Fruit fly (Drosophila melanogaster) whole organism, embryonic: ENCODE data around the gene CG31358.
A peak's percentile ranks its signal among the peaks of the same experiment; 100 is the strongest.

Experiments used
- Bgb ChIP-seq: fragments of 200-800 bp; sonication (Bioruptor generic); IDR thresholded peaks from 2 replicates; pipeline ENCODE4 v1.3.6; 2022; ENCODE audit warnings: missing biosample characterization, missing genetic modification characterization; ENCODE audit not compliant: partially characterized antibody
- Blimp-1 ChIP-seq: fragments of 200-800 bp; sonication (Bioruptor generic); optimal IDR thresholded peaks from 3 replicates; lab custom pipeline; 2018; ENCODE audit warnings: missing biosample characterization, missing genetic modification characterization, mild to moderate bottlenecking, moderate library complexity, missing genetic modification reagents
- CG10147 ChIP-seq: fragments of 200-800 bp; sonication (Bioruptor generic); optimal IDR thresholded peaks from 2 replicates; lab custom pipeline; 2019; ENCODE audit warnings: missing biosample characterization, mild to moderate bottlenecking, missing genetic modification characterization, moderate library complexity
- CG10959 ChIP-seq: fragments of 200-800 bp; sonication (Bioruptor generic); IDR thresholded peaks from 2 replicates; pipeline ENCODE4 v1.3.6; 2022; ENCODE audit warnings: missing biosample characterization, missing genetic modification characterization
- CG10979 ChIP-seq: fragments of 200-800 bp; sonication (Bioruptor generic); optimal IDR thresholded peaks from 2 replicates; lab custom pipeline; 2018; ENCODE audit warnings: missing biosample characterization, mild to moderate bottlenecking, missing genetic modification characterization, moderate library complexity
- CG11085 ChIP-seq: fragments of 200-800 bp; sonication (Bioruptor generic); IDR thresholded peaks from 2 replicates; pipeline ENCODE4 v1.3.6; 2022; ENCODE audit warnings: missing biosample characterization, missing genetic modification characterization
- CG11398 ChIP-seq: fragments of 200-800 bp; sonication (Bioruptor generic); optimal IDR thresholded peaks from 2 replicates; lab custom pipeline; 2016; ENCODE audit warnings: missing biosample characterization, missing genetic modification characterization
- CG11695 ChIP-seq: fragments of 200-800 bp; sonication (Bioruptor generic); IDR thresholded peaks from 3 replicates; pipeline ENCODE4 v1.3.6; 2022; ENCODE audit warnings: missing biosample characterization, missing genetic modification characterization
- CG1233 ChIP-seq: fragments of 200-800 bp; sonication (Bioruptor generic); optimal IDR thresholded peaks from 4 replicates; lab custom pipeline; 2018; ENCODE audit warnings: missing biosample characterization, mild to moderate bottlenecking, missing genetic modification characterization
- CG12391 ChIP-seq: fragments of 200-800 bp; sonication (Bioruptor generic); optimal IDR thresholded peaks from 3 replicates; lab custom pipeline; 2018; ENCODE audit warnings: missing biosample characterization, mild to moderate bottlenecking, missing genetic modification characterization, moderate library complexity
- CG12744 ChIP-seq: fragments of 200-800 bp; sonication (Bioruptor generic); optimal IDR thresholded peaks from 2 replicates; lab custom pipeline; 2016; ENCODE audit warnings: missing biosample characterization, missing genetic modification characterization
- CG13775 ChIP-seq: fragments of 200-800 bp; sonication (Bioruptor generic); optimal IDR thresholded peaks from 3 replicates; lab custom pipeline; 2017; ENCODE audit warnings: missing biosample characterization, mild to moderate bottlenecking, missing genetic modification characterization
- CG15601 ChIP-seq: fragments of 200-800 bp; sonication (Bioruptor generic); optimal IDR thresholded peaks from 3 replicates; lab custom pipeline; 2019; ENCODE audit warnings: missing biosample characterization, mild to moderate bottlenecking, missing genetic modification characterization, moderate library complexity
- CG17802 ChIP-seq: fragments of 200-800 bp; sonication (Bioruptor generic); optimal IDR thresholded peaks from 2 replicates; lab custom pipeline; 2018; ENCODE audit warnings: missing biosample characterization, mild to moderate bottlenecking, missing genetic modification characterization, moderate library complexity
- CG31365 ChIP-seq: fragments of 200-800 bp; sonication (Bioruptor generic); optimal IDR thresholded peaks from 2 replicates; lab custom pipeline; 2018; ENCODE audit warnings: missing biosample characterization, mild to moderate bottlenecking, missing genetic modification characterization
- CG3163 ChIP-seq: fragments of 200-800 bp; sonication (Bioruptor generic); optimal IDR thresholded peaks from 3 replicates; lab custom pipeline; 2016; ENCODE audit warnings: missing biosample characterization, missing genetic modification characterization
- CG4282 ChIP-seq: fragments of 200-800 bp; sonication (Bioruptor generic); optimal IDR thresholded peaks from 2 replicates; lab custom pipeline; 2016; ENCODE audit warnings: missing biosample characterization, missing genetic modification characterization
- CG4424 ChIP-seq: fragments of 200-800 bp; sonication (Bioruptor generic); optimal IDR thresholded peaks from 3 replicates; lab custom pipeline; 2016; ENCODE audit warnings: missing biosample characterization, missing genetic modification characterization
- CG6854 ChIP-seq: fragments of 200-800 bp; sonication (Bioruptor generic); optimal IDR thresholded peaks from 3 replicates; lab custom pipeline; 2017; ENCODE audit warnings: missing biosample characterization, mild to moderate bottlenecking, missing genetic modification characterization
- CG8359 ChIP-seq: fragments of 200-800 bp; sonication (Bioruptor generic); optimal IDR thresholded peaks from 2 replicates; lab custom pipeline; 2017; ENCODE audit warnings: missing biosample characterization, mild to moderate bottlenecking, missing genetic modification characterization, borderline replicate concordance
- CG8388 ChIP-seq: fragments of 200-800 bp; sonication (Bioruptor generic); optimal IDR thresholded peaks from 2 replicates; lab custom pipeline; 2019; ENCODE audit warnings: missing biosample characterization, mild to moderate bottlenecking, missing genetic modification characterization, moderate library complexity
- CG8765 ChIP-seq: fragments of 200-800 bp; sonication (Bioruptor generic); IDR thresholded peaks from 2 replicates; pipeline ENCODE4 v1.3.6; 2022; ENCODE audit warnings: missing biosample characterization, missing genetic modification characterization
- CTCF ChIP-seq: fragments of 200-800 bp; sonication (Bioruptor generic); optimal IDR thresholded peaks from 2 replicates; lab custom pipeline; 2017; ENCODE audit warnings: missing biosample characterization, mild to moderate bottlenecking, missing genetic modification characterization, moderate library complexity
- D19B ChIP-seq: fragments of 200-800 bp; sonication (Bioruptor generic); optimal IDR thresholded peaks from 2 replicates; lab custom pipeline; 2017; ENCODE audit warnings: missing biosample characterization, mild to moderate bottlenecking, missing genetic modification characterization
- E2f1 ChIP-seq: fragments of 200-800 bp; sonication (Bioruptor generic); IDR thresholded peaks from 2 replicates; pipeline ENCODE4 v1.3.6; 2022; ENCODE audit warnings: missing biosample characterization, missing genetic modification characterization
- Elba2 ChIP-seq: fragments of 200-800 bp; sonication (Bioruptor generic); optimal IDR thresholded peaks from 3 replicates; lab custom pipeline; 2016; ENCODE audit warnings: missing biosample characterization, missing genetic modification characterization
- H15 ChIP-seq: fragments of 200-800 bp; sonication (Bioruptor generic); IDR thresholded peaks from 3 replicates; pipeline ENCODE4 v1.3.6; 2022; ENCODE audit warnings: missing biosample characterization, missing genetic modification characterization
- HLH54F ChIP-seq: fragments of 200-800 bp; sonication (Bioruptor generic); optimal IDR thresholded peaks from 3 replicates; lab custom pipeline; 2016; ENCODE audit warnings: missing biosample characterization, missing genetic modification characterization
- NC2α ChIP-seq: fragments of 200-800 bp; sonication (Bioruptor generic); optimal IDR thresholded peaks from 2 replicates; lab custom pipeline; 2016; ENCODE audit warnings: missing biosample characterization, missing genetic modification characterization
- Stat92E ChIP-seq, 3 experiments: fragments of >200 bp in 2 of 3; fragments of 200-800 bp in 1 of 3; sonication (Bioruptor generic) in 1 of 3; optimal IDR thresholded peaks; 2 replicates each; lab custom pipeline; 2017 to 2019; ENCODE audit warnings: missing biosample characterization in 3 of 3, missing genetic modification characterization in 3 of 3, mild to moderate bottlenecking in 1 of 3, moderate library complexity in 1 of 3
- Taf1 ChIP-seq: fragments of 200-800 bp; sonication (Bioruptor generic); IDR thresholded peaks from 2 replicates; pipeline ENCODE4 v1.3.6; 2022; ENCODE audit warnings: missing biosample characterization, missing genetic modification characterization
- Usf ChIP-seq: fragments of 200-800 bp; sonication (Bioruptor generic); optimal IDR thresholded peaks from 2 replicates; lab custom pipeline; 2017; ENCODE audit warnings: missing genotype, missing biosample characterization, missing genetic modification characterization
- ac ChIP-seq: fragments of 200-800 bp; sonication (Bioruptor generic); optimal IDR thresholded peaks from 3 replicates; lab custom pipeline; 2017; ENCODE audit warnings: missing biosample characterization, mild to moderate bottlenecking, missing genetic modification characterization
- cg ChIP-seq: fragments of 200-800 bp; sonication (Bioruptor generic); optimal IDR thresholded peaks from 3 replicates; lab custom pipeline; 2019; ENCODE audit warnings: missing biosample characterization, mild to moderate bottlenecking, missing genetic modification characterization, moderate library complexity
- chif ChIP-seq, 2 experiments: fragments of 200-800 bp; sonication (Bioruptor generic); optimal IDR thresholded peaks; 3 replicates each; lab custom pipeline; 2016; ENCODE audit warnings: missing biosample characterization in 2 of 2, missing genetic modification characterization in 2 of 2
- dm ChIP-seq: fragments of 200-800 bp; sonication (Bioruptor generic); optimal IDR thresholded peaks from 3 replicates; lab custom pipeline; 2016; ENCODE audit warnings: missing biosample characterization, missing genetic modification characterization
- en ChIP-seq: fragments of 200-800 bp; sonication (Bioruptor generic); optimal IDR thresholded peaks from 2 replicates; lab custom pipeline; 2016; ENCODE audit warnings: missing biosample characterization, missing genetic modification characterization
- esg ChIP-seq: fragments of 200-800 bp; sonication (Bioruptor generic); conservative IDR thresholded peaks from 2 replicates; pipeline ENCODE4 v1.3.6; 2022; ENCODE audit warnings: missing biosample characterization, missing genetic modification characterization
- ewg ChIP-seq: fragments of 200-800 bp; sonication (Bioruptor generic); optimal IDR thresholded peaks from 3 replicates; lab custom pipeline; 2017; ENCODE audit warnings: mild to moderate bottlenecking, missing biosample characterization, missing genetic modification reagents, missing genetic modification characterization
- gcm2 ChIP-seq: fragments of 200-800 bp; sonication (Bioruptor generic); optimal IDR thresholded peaks from 2 replicates; lab custom pipeline; 2016; ENCODE audit warnings: missing biosample characterization, missing genetic modification characterization
- grau ChIP-seq: fragments of 200-800 bp; optimal IDR thresholded peaks from 3 replicates; lab custom pipeline; 2019; ENCODE audit warnings: missing biosample characterization, mild to moderate bottlenecking, missing genetic modification characterization, moderate library complexity
- gsb ChIP-seq: fragments of 200-800 bp; sonication (Bioruptor generic); IDR thresholded peaks from 2 replicates; pipeline ENCODE4 v1.3.6; 2022; ENCODE audit warnings: missing biosample characterization, missing genetic modification characterization
- insv ChIP-seq, 2 experiments: fragments of 200-800 bp; sonication (Bioruptor generic); optimal IDR thresholded peaks; 3 replicates each; lab custom pipeline; 2016 to 2018; ENCODE audit warnings: missing biosample characterization in 2 of 2, missing genetic modification characterization in 2 of 2
- lmd ChIP-seq: fragments of 200-800 bp; sonication (Bioruptor generic); IDR thresholded peaks from 2 replicates; pipeline ENCODE4 v1.3.6; 2022; ENCODE audit warnings: missing biosample characterization, missing genetic modification characterization
- nmo ChIP-seq: fragments of 200-800 bp; sonication (Bioruptor generic); optimal IDR thresholded peaks from 2 replicates; lab custom pipeline; 2018; ENCODE audit warnings: missing biosample characterization, mild to moderate bottlenecking, missing genetic modification characterization, moderate library complexity
- pb ChIP-seq: fragments of 200-800 bp; sonication (Bioruptor generic); optimal IDR thresholded peaks from 3 replicates; lab custom pipeline; 2016; ENCODE audit warnings: missing biosample characterization, missing genetic modification characterization
- pnt ChIP-seq: fragments of 200-800 bp; sonication (Bioruptor generic); optimal IDR thresholded peaks from 3 replicates; lab custom pipeline; 2016; ENCODE audit warnings: missing biosample characterization, missing genetic modification characterization
- sisA ChIP-seq: fragments of 200-800 bp; sonication (Bioruptor generic); IDR thresholded peaks from 2 replicates; pipeline ENCODE4 v1.3.6; 2022; ENCODE audit warnings: missing biosample characterization, missing genetic modification characterization
- tll ChIP-seq, 2 experiments: fragments of 200-800 bp in 1 of 2; fragments of >200 bp in 1 of 2; sonication (Bioruptor generic) in 1 of 2; optimal IDR thresholded peaks; 2 replicates each; lab custom pipeline; 2017 to 2019; ENCODE audit warnings: missing biosample characterization in 2 of 2, missing genetic modification characterization in 2 of 2, mild to moderate bottlenecking in 1 of 2, moderate library complexity in 1 of 2
- yki ChIP-seq: fragments of >200 bp; optimal IDR thresholded peaks from 3 replicates; lab custom pipeline; 2018

Gene CG31358

DNA sequence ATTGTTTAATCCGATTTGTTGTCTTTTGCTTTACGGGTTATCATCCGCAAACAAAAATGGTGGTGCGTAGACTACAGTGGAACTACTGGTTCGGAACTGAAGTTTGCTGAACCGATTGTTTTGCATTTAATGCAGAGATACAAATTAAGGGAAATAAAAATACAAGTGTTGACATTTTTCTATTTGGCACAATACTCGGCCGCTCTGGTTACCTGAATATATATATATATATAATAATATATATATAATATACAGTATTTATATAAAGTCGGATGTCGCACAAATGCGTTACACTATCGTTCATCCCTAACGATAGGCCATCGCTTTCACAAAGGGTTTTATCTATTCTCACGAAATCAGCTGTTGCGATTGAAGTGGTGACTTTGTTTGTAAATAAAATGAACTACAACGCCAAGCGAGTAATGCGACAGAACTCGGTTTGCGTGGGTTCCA is 14.7 kb downstream of the CG31358 start, which contains the start of the genes DCAF12 and Spt3 (continued):
- TF ChIP-seq CG6854 = peak; percentile 20
- TF ChIP-seq lmd = peak; percentile 49
- peak; percentile 66 for TF ChIP-seq CG13775 (GFP tag; lab: Kevin White, UChicago)
- TF ChIP-seq Blimp-1 (GFP tag; lab: Kevin White, UChicago) = peak; percentile 48
- peak; percentile 10 for TF ChIP-seq D19B (GFP tag; lab: Kevin White, UChicago)
- TF ChIP-seq CG10959 (GFP tag; lab: Robert Waterston, UW) = no peak
- TF ChIP-seq ewg (GFP tag; lab: Kevin White, UChicago) = peak; percentile 35
- peak; percentile 79 for TF ChIP-seq grau (tag; lab: Kevin White, UChicago)
- TF ChIP-seq Stat92E (GFP tag; optimal IDR thresholded peaks at IDR 0.05; lab: Kevin White, UChicago) = peak in 1 of 3 experiments; percentile 3
- TF ChIP-seq CG1233 (GFP tag; lab: Kevin White, UChicago) = peak; percentile 48
- TF ChIP-seq H15 (GFP tag; lab: Robert Waterston, UW) = no peak
- TF ChIP-seq gcm2 (GFP tag; lab: Kevin White, UChicago) = no peak
- no peak for TF ChIP-seq CG12744 (GFP tag; lab: Kevin White, UChicago)
- no peak for TF ChIP-seq Taf1 (GFP tag; lab: Robert Waterston, UW)
- no peak for TF ChIP-seq pb
- peak; percentile 64 for TF ChIP-seq CG10147 (GFP tag; lab: Kevin White, UChicago)
- TF ChIP-seq cg (GFP tag; lab: Kevin White, UChicago) = no peak
- TF ChIP-seq CG10979 (tag; lab: Kevin White, UChicago) = no peak
- peak; percentile 76 for TF ChIP-seq CG12391 (tag; lab: Kevin White, UChicago)
- no peak for TF ChIP-seq Usf
- peak; percentile 38 for TF ChIP-seq CG8388 (GFP tag; lab: Kevin White, UChicago)
- no peak for TF ChIP-seq CG4282 (GFP tag; lab: Kevin White, UChicago)
- TF ChIP-seq ac (GFP tag; lab: Kevin White, UChicago) = no peak
- TF ChIP-seq CG17802 = no peak
- no peak for TF ChIP-seq NC2α
- TF ChIP-seq E2f1 (GFP tag; lab: Robert Waterston, UW) = peak; percentile 31; the same call in 1 of the 2 replicates
- no peak for TF ChIP-seq CG11695 (GFP tag; lab: Robert Waterston, UW)
- TF ChIP-seq yki (lab: Kevin White, UChicago) = no peak
- TF ChIP-seq pnt = no peak
- TF ChIP-seq CG3163 (GFP tag; lab: Kevin White, UChicago) = no peak
- TF ChIP-seq esg (GFP tag; lab: Robert Waterston, UW) = no peak
- peak; percentile 40 for TF ChIP-seq CG8359 (GFP tag; lab: Kevin White, UChicago)
- TF ChIP-seq HLH54F (GFP tag; lab: Kevin White, UChicago) = no peak
- TF ChIP-seq CG11398 (GFP tag; lab: Kevin White, UChicago) = no peak
- TF ChIP-seq Elba2 (GFP tag; lab: Kevin White, UChicago) = no peak
- TF ChIP-seq CG31365 (tag; lab: Kevin White, UChicago) = no peak
- peak; percentile 42 for TF ChIP-seq CG4424
- TF ChIP-seq nmo (GFP tag; lab: Kevin White, UChicago) = peak; percentile 81
- TF ChIP-seq CTCF (GFP tag; lab: Kevin White, UChicago) = no peak
- TF ChIP-seq dm = no peak
- TF ChIP-seq chif (GFP tag; optimal IDR thresholded peaks at IDR 0.05; lab: Kevin White, UChicago) = no peak
- TF ChIP-seq insv (GFP tag; optimal IDR thresholded peaks at IDR 0.05; lab: Kevin White, UChicago) = peak in 1 of 2 experiments; percentile 23
- TF ChIP-seq Bgb (GFP tag; lab: Robert Waterston, UW) = peak; percentile 91
- TF ChIP-seq CG11085 = no peak
- peak in 1 of 2 experiments; percentile 59 for TF ChIP-seq tll (GFP tag; optimal IDR thresholded peaks at IDR 0.05; lab: Kevin White, UChicago)
- no peak for TF ChIP-seq en (GFP tag; lab: Kevin White, UChicago)
- TF ChIP-seq CG15601 = peak; percentile 64
- 0 out of 2 replicates have a peak, but pooled peaks have one; percentile 12 for TF ChIP-seq CG8765 (GFP tag; lab: Robert Waterston, UW)
- no peak for TF ChIP-seq gsb (GFP tag; lab: Robert Waterston, UW)
- TF ChIP-seq sisA (GFP tag; lab: Robert Waterston, UW) = peak; percentile 58
